Fruit fly (Drosophila melanogaster): ENCODE measurements around the gene Rap1.

Rap1 gene

DNA sequence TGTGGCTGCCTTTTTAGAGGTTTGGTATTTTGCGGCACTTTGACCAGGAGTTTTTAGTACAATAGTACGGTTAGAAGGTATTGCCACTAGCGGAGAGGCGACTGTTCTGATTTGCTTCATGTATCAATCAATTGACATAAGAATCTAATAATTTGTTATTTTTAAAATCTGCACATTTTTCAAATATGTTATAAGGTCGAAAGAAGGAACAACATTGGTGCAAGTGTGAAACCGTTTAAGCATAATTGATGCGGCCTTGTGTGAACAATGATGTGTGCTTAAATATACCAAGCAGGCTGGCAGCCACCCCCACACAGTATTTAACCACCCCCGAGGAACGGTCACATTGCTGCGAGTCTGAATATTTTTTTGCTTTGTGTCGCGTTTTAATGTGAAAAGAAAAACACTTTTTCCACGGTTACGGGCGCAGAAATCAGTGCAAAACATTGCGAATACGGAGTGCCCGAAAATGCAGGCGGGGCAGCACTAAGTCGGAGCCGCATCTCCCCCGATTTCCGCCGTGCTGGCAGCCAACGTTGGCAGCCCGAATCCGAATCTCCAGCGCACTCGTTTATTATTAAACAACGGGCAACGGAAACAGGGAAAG, 3.2 kb upstream of the Rap1 start, which contains the start of the genes HBS1 and CG12025 (continued):
- peak; percentile 6 for TF ChIP-seq CG8944 (GFP tag; optimal IDR thresholded peaks at IDR 0.05)
- peak; percentile 41 for TF ChIP-seq CG1647 (GFP tag; optimal IDR thresholded peaks at IDR 0.05)
- TF ChIP-seq Eip74EF (GFP tag; optimal IDR thresholded peaks at IDR 0.05), result no peak
- peak; percentile 56; the same call in 1 of the 4 replicates for TF ChIP-seq Gug (GFP tag; IDR thresholded peaks at IDR 0.05)
- peak; percentile 91 for TF ChIP-seq chn (GFP tag; optimal IDR thresholded peaks at IDR 0.05)
- TF ChIP-seq CG4730 (GFP tag; IDR thresholded peaks at IDR 0.05), result no peak
- peak in 1 of 2 experiments; percentile 6 for TF ChIP-seq Dfd (GFP tag; optimal IDR thresholded peaks at IDR 0.05)
- no peak for TF ChIP-seq pros (GFP tag; optimal IDR thresholded peaks at IDR 0.05)
- peak; percentile 77 for TF ChIP-seq CG17829 (tag; optimal IDR thresholded peaks at IDR 0.05)
- peak; percentile 64 for TF ChIP-seq zfh2 (GFP tag; optimal IDR thresholded peaks at IDR 0.05)
- peak; percentile 38 for TF ChIP-seq CG16815 (GFP tag; optimal IDR thresholded peaks at IDR 0.05)
- no peak for TF ChIP-seq kni (GFP tag; optimal IDR thresholded peaks at IDR 0.05)
- peak; percentile 33 for TF ChIP-seq Antp (GFP tag; optimal IDR thresholded peaks at IDR 0.05)
- TF ChIP-seq CG16779 (GFP tag; IDR thresholded peaks at IDR 0.05), result no peak
- no peak for TF ChIP-seq C15 (GFP tag; IDR thresholded peaks at IDR 0.05)
- peak; percentile 59 for TF ChIP-seq CG13894 (tag; optimal IDR thresholded peaks at IDR 0.05)
- TF ChIP-seq knrl (GFP tag; IDR thresholded peaks at IDR 0.05; ENCODE audit: partially characterized antibody), result peak; percentile 27; the same call in 1 of the 3 replicates
- no peak for TF ChIP-seq CG43689 (GFP tag; IDR thresholded peaks at IDR 0.05)
- peak; percentile 49 for TF ChIP-seq CG2116 (GFP tag; optimal IDR thresholded peaks at IDR 0.05)
- peak; percentile 83 for TF ChIP-seq YL-1 (GFP tag; optimal IDR thresholded peaks at IDR 0.05)
- TF ChIP-seq CG10267 (tag; optimal IDR thresholded peaks at IDR 0.05), result peak; percentile 71
- peak; percentile 18 for TF ChIP-seq CG3995 (GFP tag; optimal IDR thresholded peaks at IDR 0.05)
- no peak for TF ChIP-seq CG6791 (GFP tag; IDR thresholded peaks at IDR 0.05; ENCODE audit: partially characterized antibody)
- no peak for TF ChIP-seq gcm2 (GFP tag; optimal IDR thresholded peaks at IDR 0.05)
- peak; percentile 75 for TF ChIP-seq dysf (GFP tag; IDR thresholded peaks at IDR 0.05)
- peak; percentile 44 for TF ChIP-seq CG18619 (GFP tag; optimal IDR thresholded peaks at IDR 0.05)
- peak; percentile 99 for TF ChIP-seq CG17802 (tag; optimal IDR thresholded peaks at IDR 0.05)
- TF ChIP-seq D (optimal IDR thresholded peaks at IDR 0.05), result no peak
- TF ChIP-seq D (GFP tag; optimal IDR thresholded peaks at IDR 0.05), result peak; percentile 9
- peak; percentile 60 for TF ChIP-seq BEAF-32 (GFP tag; optimal IDR thresholded peaks at IDR 0.05)
- no peak for TF ChIP-seq Rx (GFP tag; IDR thresholded peaks at IDR 0.05)
- TF ChIP-seq stwl (tag; optimal IDR thresholded peaks at IDR 0.05), result peak; percentile 58
- TF ChIP-seq sob (GFP tag; IDR thresholded peaks at IDR 0.05), result peak; percentile 36; the same call in 1 of the 2 replicates
- TF ChIP-seq CG4854 (GFP tag; optimal IDR thresholded peaks at IDR 0.05), result no peak
- no peak; the same call in 2 of the 3 replicates for TF ChIP-seq croc (GFP tag; conservative IDR thresholded peaks at IDR 0.05)
- no peak for TF ChIP-seq CkIIα-i1 (GFP tag; IDR thresholded peaks at IDR 0.05)
- TF ChIP-seq ind (GFP tag; optimal IDR thresholded peaks at IDR 0.05), result peak; percentile 64
- no peak for TF ChIP-seq tio (GFP tag; optimal IDR thresholded peaks at IDR 0.05)
- no peak for TF ChIP-seq GATAe (GFP tag; conservative IDR thresholded peaks at IDR 0.05)
- TF ChIP-seq Six4 (GFP tag; optimal IDR thresholded peaks at IDR 0.05), result no peak
- TF ChIP-seq Ets65A (GFP tag), result peak; percentile 94
- peak; percentile 50 for TF ChIP-seq Ssrp (tag; optimal IDR thresholded peaks at IDR 0.05)
- no peak for TF ChIP-seq CG10209 (GFP tag; optimal IDR thresholded peaks at IDR 0.05)
- peak; percentile 52 for TF ChIP-seq Nf-YC (tag; optimal IDR thresholded peaks at IDR 0.05)
- TF ChIP-seq CG15514 (GFP tag; optimal IDR thresholded peaks at IDR 0.05), result peak; percentile 80
- peak; percentile 75 for TF ChIP-seq pum (GFP tag; optimal IDR thresholded peaks at IDR 0.05)
- TF ChIP-seq B-H1 (GFP tag; IDR thresholded peaks at IDR 0.05), result no peak
- TF ChIP-seq CG11723 (GFP tag; optimal IDR thresholded peaks at IDR 0.05), result peak; percentile 38
- no peak for TF ChIP-seq danr (GFP tag; IDR thresholded peaks at IDR 0.05)
- peak; percentile 71 for TF ChIP-seq sug (tag; optimal IDR thresholded peaks at IDR 0.05)

Data from whole organism, embryonic.